Fruit fly (Drosophila melanogaster) whole organism, embryonic: ENCODE results near the gene mRpS2.

Experiments
- Ada2b ChIP-seq: fragments of 200-800 bp; sonication (Bioruptor generic); IDR thresholded peaks from 2 replicates; pipeline ENCODE4 v1.3.6; 2022; ENCODE audit warnings: missing biosample characterization, missing genetic modification characterization
- Atf6 ChIP-seq: fragments of 200-800 bp; sonication (Bioruptor generic); IDR thresholded peaks from 2 replicates; pipeline ENCODE4 v1.3.6; 2022; ENCODE audit warnings: missing biosample characterization, missing genetic modification characterization
- C15 ChIP-seq: fragments of 200-800 bp; sonication (Bioruptor generic); IDR thresholded peaks from 3 replicates; pipeline ENCODE4 v1.3.6; 2022; ENCODE audit warnings: missing biosample characterization, missing genetic modification characterization
- CG10565 ChIP-seq: fragments of 200-800 bp; sonication (Bioruptor generic); optimal IDR thresholded peaks from 3 replicates; lab custom pipeline; 2016; ENCODE audit warnings: missing biosample characterization, mild to moderate bottlenecking, missing genetic modification characterization
- CG10654 ChIP-seq: fragments of 200-800 bp; sonication (Bioruptor generic); optimal IDR thresholded peaks from 2 replicates; lab custom pipeline; 2016; ENCODE audit warnings: missing biosample characterization, missing genetic modification characterization
- CG10959 ChIP-seq: fragments of 200-800 bp; sonication (Bioruptor generic); IDR thresholded peaks from 2 replicates; pipeline ENCODE4 v1.3.6; 2022; ENCODE audit warnings: missing biosample characterization, missing genetic modification characterization
- CG11093 ChIP-seq: fragments of 200-800 bp; sonication (Bioruptor generic); IDR thresholded peaks from 3 replicates; pipeline ENCODE4 v1.3.6; 2022; ENCODE audit warnings: missing biosample characterization, missing genetic modification characterization
- CG11456 ChIP-seq: fragments of 200-800 bp; sonication (Bioruptor generic); IDR thresholded peaks from 3 replicates; pipeline ENCODE4 v1.3.6; 2022; ENCODE audit warnings: missing biosample characterization, missing genetic modification characterization
- CG12769 ChIP-seq: fragments of 200-800 bp; sonication (Bioruptor generic); optimal IDR thresholded peaks from 2 replicates; lab custom pipeline; 2019; ENCODE audit warnings: missing biosample characterization, mild to moderate bottlenecking, missing genetic modification characterization, moderate library complexity
- CG14014 ChIP-seq: fragments of 200-800 bp; sonication (Bioruptor generic); IDR thresholded peaks from 2 replicates; pipeline ENCODE4 v1.3.6; 2022; ENCODE audit warnings: missing biosample characterization, missing genetic modification characterization
- CG15011 ChIP-seq: fragments of 200-800 bp; sonication (Bioruptor generic); optimal IDR thresholded peaks from 3 replicates; lab custom pipeline; 2018; ENCODE audit warnings: missing biosample characterization, mild to moderate bottlenecking, missing genetic modification characterization
- CG15269 ChIP-seq: fragments of 200-800 bp; sonication (Bioruptor generic); optimal IDR thresholded peaks from 2 replicates; lab custom pipeline; 2018; ENCODE audit warnings: missing biosample characterization, mild to moderate bottlenecking, missing genetic modification characterization, moderate library complexity
- CG2116 ChIP-seq: fragments of 200-800 bp; sonication (Bioruptor generic); optimal IDR thresholded peaks from 3 replicates; lab custom pipeline; 2018; ENCODE audit warnings: missing biosample characterization, mild to moderate bottlenecking, missing genetic modification characterization
- CG2129 ChIP-seq: fragments of 200-800 bp; sonication (Bioruptor generic); IDR thresholded peaks from 2 replicates; pipeline ENCODE4 v1.3.6; 2022; ENCODE audit warnings: missing biosample characterization, missing genetic modification characterization; ENCODE audit not compliant: partially characterized antibody
- CG30020 ChIP-seq: fragments of 200-800 bp; optimal IDR thresholded peaks from 2 replicates; lab custom pipeline; 2019; ENCODE audit warnings: missing biosample characterization, mild to moderate bottlenecking, missing genetic modification characterization, moderate library complexity
- CG30403 ChIP-seq: fragments of 200-800 bp; sonication (Bioruptor generic); optimal IDR thresholded peaks from 3 replicates; lab custom pipeline; 2016; ENCODE audit warnings: missing biosample characterization, missing genetic modification characterization
- CG31441 ChIP-seq: fragments of 200-800 bp; sonication (Bioruptor generic); IDR thresholded peaks from 2 replicates; pipeline ENCODE4 v1.3.6; 2022; ENCODE audit warnings: missing biosample characterization, missing genetic modification characterization
- CG3995 ChIP-seq: fragments of 200-800 bp; sonication (Bioruptor generic); optimal IDR thresholded peaks from 3 replicates; lab custom pipeline; 2016; ENCODE audit warnings: missing biosample characterization, missing genetic modification characterization
- CG4820 ChIP-seq: fragments of 200-800 bp; sonication (Bioruptor generic); optimal IDR thresholded peaks from 3 replicates; lab custom pipeline; 2016; ENCODE audit warnings: missing biosample characterization, missing genetic modification characterization
- CG6175 ChIP-seq: fragments of 200-800 bp; sonication (Bioruptor generic); IDR thresholded peaks from 3 replicates; pipeline ENCODE4 v1.3.6; 2022; ENCODE audit warnings: missing biosample characterization, missing genetic modification characterization
- CG6254 ChIP-seq: fragments of 200-800 bp; sonication (Bioruptor generic); optimal IDR thresholded peaks from 3 replicates; lab custom pipeline; 2017; ENCODE audit warnings: mild to moderate bottlenecking, missing biosample characterization, missing genetic modification reagents, missing genetic modification characterization
- CG7786 ChIP-seq: fragments of 200-800 bp; sonication (Bioruptor generic); optimal IDR thresholded peaks from 2 replicates; lab custom pipeline; 2016; ENCODE audit warnings: missing biosample characterization, missing genetic modification characterization
- CG8290 ChIP-seq, 3 experiments: fragments of 200-800 bp; sonication (Bioruptor generic); optimal IDR thresholded peaks; 2 replicates each; lab custom pipeline; 2016 to 2019; ENCODE audit warnings: missing biosample characterization in 3 of 3, missing genetic modification characterization in 3 of 3, mild to moderate bottlenecking in 2 of 3, moderate library complexity in 1 of 3
- CG9797 ChIP-seq: fragments of 200-800 bp; sonication (Bioruptor generic); optimal IDR thresholded peaks from 3 replicates; lab custom pipeline; 2018; ENCODE audit warnings: missing biosample characterization, mild to moderate bottlenecking, missing genetic modification characterization
- CTCF ChIP-seq: fragments of 200-800 bp; sonication (Bioruptor generic); optimal IDR thresholded peaks from 2 replicates; lab custom pipeline; 2017; ENCODE audit warnings: missing biosample characterization, mild to moderate bottlenecking, missing genetic modification characterization, moderate library complexity
- Dref ChIP-seq: fragments of 200-800 bp; sonication (Bioruptor generic); IDR thresholded peaks from 2 replicates; pipeline ENCODE4 v1.3.6; 2022; ENCODE audit warnings: missing biosample characterization, missing genetic modification characterization
- Drgx ChIP-seq: fragments of 200-800 bp; sonication (Bioruptor generic); IDR thresholded peaks from 2 replicates; pipeline ENCODE4 v1.3.6; 2022; ENCODE audit warnings: missing biosample characterization, missing genetic modification characterization
- ERR ChIP-seq: fragments of 200-800 bp; sonication (Bioruptor generic); optimal IDR thresholded peaks from 2 replicates; lab custom pipeline; 2016; ENCODE audit warnings: missing biosample characterization, missing genetic modification characterization
- GATAe ChIP-seq: fragments of 200-800 bp; sonication (Bioruptor generic); conservative IDR thresholded peaks from 2 replicates; pipeline ENCODE4 v1.3.6; 2022; ENCODE audit warnings: missing biosample characterization, missing genetic modification characterization
- Hey ChIP-seq: fragments of 200-800 bp; sonication (Bioruptor generic); optimal IDR thresholded peaks from 3 replicates; lab custom pipeline; 2018; ENCODE audit warnings: missing biosample characterization, mild to moderate bottlenecking, missing genetic modification characterization
- HmgZ ChIP-seq: fragments of 200-800 bp; sonication (Bioruptor generic); optimal IDR thresholded peaks from 2 replicates; lab custom pipeline; 2018; ENCODE audit warnings: missing biosample characterization, mild to moderate bottlenecking, missing genetic modification characterization
- Jarid2 ChIP-seq: fragments of 200-800 bp; sonication (Bioruptor generic); optimal IDR thresholded peaks from 3 replicates; lab custom pipeline; 2017; ENCODE audit warnings: mild to moderate bottlenecking, missing biosample characterization, missing genetic modification reagents, missing genetic modification characterization
- Meics ChIP-seq: fragments of 200-800 bp; sonication (Bioruptor generic); optimal IDR thresholded peaks from 2 replicates; lab custom pipeline; 2017; ENCODE audit warnings: missing biosample characterization, mild to moderate bottlenecking, missing genetic modification characterization
- Nf-YB ChIP-seq: fragments of 200-800 bp; sonication (Bioruptor generic); optimal IDR thresholded peaks from 3 replicates; lab custom pipeline; 2019; ENCODE audit warnings: missing biosample characterization, mild to moderate bottlenecking, missing genetic modification characterization, moderate library complexity
- Sry-δ ChIP-seq: fragments of 200-800 bp; sonication (Bioruptor generic); optimal IDR thresholded peaks from 2 replicates; lab custom pipeline; 2016; ENCODE audit warnings: missing biosample characterization, missing genetic modification characterization
- TFAM ChIP-seq: fragments of 200-800 bp; sonication (Bioruptor generic); optimal IDR thresholded peaks from 2 replicates; lab custom pipeline; 2017; ENCODE audit warnings: missing biosample characterization, missing genetic modification characterization, inconsistent platforms
- al ChIP-seq: fragments of 200-800 bp; sonication (Bioruptor generic); IDR thresholded peaks from 2 replicates; pipeline ENCODE4 v1.3.6; 2022; ENCODE audit warnings: missing biosample characterization, missing genetic modification characterization
- cg ChIP-seq: fragments of 200-800 bp; sonication (Bioruptor generic); optimal IDR thresholded peaks from 3 replicates; lab custom pipeline; 2019; ENCODE audit warnings: missing biosample characterization, mild to moderate bottlenecking, missing genetic modification characterization, moderate library complexity
- corto ChIP-seq: fragments of 200-800 bp; sonication (Bioruptor generic); optimal IDR thresholded peaks from 2 replicates; lab custom pipeline; 2016; ENCODE audit warnings: missing biosample characterization, mild to moderate bottlenecking, missing genetic modification characterization, moderate library complexity
- croc ChIP-seq: fragments of 200-800 bp; sonication (Bioruptor generic); conservative IDR thresholded peaks from 3 replicates; pipeline ENCODE4 v1.3.6; 2022; ENCODE audit warnings: missing biosample characterization, missing genetic modification characterization
- crp ChIP-seq, 2 experiments: fragments of 200-800 bp; sonication (Bioruptor generic); optimal IDR thresholded peaks; 2 replicates in 1 of 2; 3 replicates in 1 of 2; lab custom pipeline; 2017; ENCODE audit warnings: missing biosample characterization in 2 of 2, missing genetic modification characterization in 2 of 2, mild to moderate bottlenecking in 1 of 2, moderate library complexity in 1 of 2
- dmrt99B ChIP-seq: fragments of 200-800 bp; sonication (Bioruptor generic); optimal IDR thresholded peaks from 2 replicates; lab custom pipeline; 2018; ENCODE audit warnings: missing biosample characterization, mild to moderate bottlenecking, missing genetic modification characterization, moderate library complexity
- grau ChIP-seq: fragments of 200-800 bp; optimal IDR thresholded peaks from 3 replicates; lab custom pipeline; 2019; ENCODE audit warnings: missing biosample characterization, mild to moderate bottlenecking, missing genetic modification characterization, moderate library complexity
- jing ChIP-seq: fragments of 200-800 bp; sonication (Bioruptor generic); optimal IDR thresholded peaks from 2 replicates; lab custom pipeline; 2018; ENCODE audit warnings: missing biosample characterization, mild to moderate bottlenecking, missing genetic modification characterization
- ken ChIP-seq: fragments of 200-800 bp; sonication (Bioruptor generic); IDR thresholded peaks from 3 replicates; pipeline ENCODE4 v1.3.6; 2022; ENCODE audit warnings: missing biosample characterization, missing genetic modification characterization
- luna ChIP-seq: fragments of 200-800 bp; sonication (Bioruptor generic); optimal IDR thresholded peaks from 2 replicates; lab custom pipeline; 2016; ENCODE audit warnings: missing biosample characterization, missing genetic modification characterization
- mam ChIP-seq: fragments of 200-800 bp; sonication (Bioruptor generic); optimal IDR thresholded peaks from 3 replicates; lab custom pipeline; 2016; ENCODE audit warnings: missing biosample characterization, missing genetic modification characterization
- nerfin-1 ChIP-seq: fragments of 200-800 bp; sonication (Bioruptor generic); optimal IDR thresholded peaks from 3 replicates; lab custom pipeline; 2019; ENCODE audit warnings: missing biosample characterization, mild to moderate bottlenecking, missing genetic modification characterization, moderate library complexity
- p53 ChIP-seq: fragments of 200-800 bp; sonication (Bioruptor generic); optimal IDR thresholded peaks from 2 replicates; lab custom pipeline; 2016; ENCODE audit warnings: missing biosample characterization, missing genetic modification characterization
- ranshi ChIP-seq: fragments of 200-800 bp; sonication (Bioruptor generic); IDR thresholded peaks from 2 replicates; pipeline ENCODE4 v1.3.6; 2022; ENCODE audit warnings: missing biosample characterization, missing genetic modification characterization
- salm ChIP-seq: fragments of 200-800 bp; sonication (Bioruptor generic); optimal IDR thresholded peaks from 2 replicates; lab custom pipeline; 2018; ENCODE audit warnings: missing biosample characterization, mild to moderate bottlenecking, missing genetic modification characterization
- sima ChIP-seq: fragments of 200-800 bp; sonication (Bioruptor generic); optimal IDR thresholded peaks from 2 replicates; lab custom pipeline; 2016; ENCODE audit warnings: missing biosample characterization, missing genetic modification characterization
- tup ChIP-seq: fragments of 200-800 bp; sonication (Bioruptor generic); optimal IDR thresholded peaks from 2 replicates; lab custom pipeline; 2016; ENCODE audit warnings: missing biosample characterization, mild to moderate bottlenecking, missing genetic modification characterization, moderate library complexity

Gene mRpS2

dm6 chr2L:4818056-4818455 lies 32.2 kb downstream of the mRpS2 start, which contains the start of gene CG3225 (continued):
- TF ChIP-seq CG11093 (GFP tag; lab: Robert Waterston, UW) (no peak), croc (GFP tag; lab: Robert Waterston, UW) (no peak), CG10565 (GFP tag; lab: Kevin White, UChicago) (no peak), Dref (GFP tag; lab: Robert Waterston, UW) (peak; percentile 66), CG3995 (no peak), luna (GFP tag; lab: Kevin White, UChicago) (no peak), corto (GFP tag; lab: Kevin White, UChicago) (no peak), CG2116 (GFP tag; lab: Kevin White, UChicago) (peak; percentile 41), CG2129 (GFP tag; lab: Robert Waterston, UW) (no peak), CG15269 (tag; lab: Kevin White, UChicago) (no peak), Nf-YB (GFP tag; lab: Kevin White, UChicago) (no peak), CG10654 (no peak), Hey (tag; lab: Kevin White, UChicago) (no peak), CTCF (GFP tag; lab: Kevin White, UChicago) (no peak), jing (GFP tag; lab: Kevin White, UChicago) (no peak), salm (tag; lab: Kevin White, UChicago) (no peak), Meics (GFP tag; lab: Kevin White, UChicago) (no peak), CG8290 (GFP tag; optimal IDR thresholded peaks at IDR 0.05; lab: Kevin White, UChicago) (no peak), CG8290 (tag; optimal IDR thresholded peaks at IDR 0.05; lab: Kevin White, UChicago) (peak in 1 of 2 experiments; percentile 18), Drgx (no peak), ken (no peak), Atf6 (GFP tag; lab: Robert Waterston, UW) (no peak), ranshi (GFP tag; lab: Robert Waterston, UW) (no peak), p53 (GFP tag; lab: Kevin White, UChicago) (no peak), tup (no peak), CG30020 (tag; lab: Kevin White, UChicago) (no peak), nerfin-1 (tag; lab: Kevin White, UChicago) (peak; percentile 14), CG7786 (GFP tag; lab: Kevin White, UChicago) (no peak), HmgZ (tag; lab: Kevin White, UChicago) (peak; percentile 30), mam (GFP tag; lab: Kevin White, UChicago) (no peak), Jarid2 (GFP tag; lab: Kevin White, UChicago) (no peak), CG6175 (GFP tag; lab: Robert Waterston, UW) (no peak), Sry-δ (peak; percentile 25), CG15011 (GFP tag; lab: Kevin White, UChicago) (no peak), dmrt99B (no peak), CG14014 (no peak), CG30403 (GFP tag; lab: Kevin White, UChicago) (no peak), CG12769 (tag; lab: Kevin White, UChicago) (no peak), grau (no peak), CG4820 (GFP tag; lab: Kevin White, UChicago) (no peak), CG11456 (GFP tag; lab: Robert Waterston, UW) (no peak), Ada2b (GFP tag; lab: Robert Waterston, UW) (no peak), GATAe (GFP tag; lab: Robert Waterston, UW) (no peak), crp (GFP tag; optimal IDR thresholded peaks at IDR 0.05; lab: Kevin White, UChicago) (peak; percentile 78 to 94), CG6254 (GFP tag; lab: Kevin White, UChicago) (no peak), TFAM (GFP tag; lab: Kevin White, UChicago) (no peak), CG31441 (GFP tag; lab: Robert Waterston, UW) (no peak), al (no peak), ERR (GFP tag; lab: Kevin White, UChicago) (no peak), sima (no peak), C15 (GFP tag; lab: Robert Waterston, UW) (no peak), CG9797 (peak; percentile 82), cg (GFP tag; lab: Kevin White, UChicago) (no peak), CG10959 (GFP tag; lab: Robert Waterston, UW) (no peak)
